Worm (Caenorhabditis elegans) whole organism, L4/young adult: Measurements from ENCODE around the gene C34D1.4.

Source experiments
- W03F9.2 ChIP-seq: fragments of 150-350 bp; optimal IDR thresholded peaks from 2 replicates; lab custom pipeline; 2014; ENCODE audit warnings: missing biosample characterization, missing genetic modification characterization
- dao-5 ChIP-seq: sonication (generic microtip); optimal IDR thresholded peaks from 2 replicates; lab custom pipeline; 2016; ENCODE audit warnings: missing genotype, missing genetic modification characterization, moderate library complexity, missing compliant biosample characterization
- him-1 ChIP-seq: sonication (generic microtip); optimal IDR thresholded peaks from 2 replicates; lab custom pipeline; 2016; ENCODE audit warnings: missing genotype, missing genetic modification reagents, missing genetic modification characterization, missing compliant biosample characterization

DNA sequence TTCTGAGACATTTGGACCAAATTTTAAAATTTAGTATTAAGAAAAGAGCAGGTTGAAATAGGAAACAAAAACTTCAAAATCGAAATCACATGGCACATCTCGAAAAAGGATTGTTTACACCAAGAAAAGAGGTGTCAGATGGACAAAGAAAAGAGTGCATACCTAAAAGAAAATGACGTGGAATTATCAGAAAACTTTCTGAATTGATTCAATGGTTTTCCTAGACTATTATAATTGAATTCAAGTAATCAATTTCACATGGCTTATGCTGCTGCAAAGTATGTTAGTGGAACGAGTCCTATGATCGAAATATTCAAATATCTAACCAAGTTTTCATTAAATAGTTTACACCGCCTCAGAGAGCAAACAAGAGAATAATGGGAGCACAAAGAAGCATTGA lies 6.2 kb downstream of the C34D1.4 start:
- TF ChIP-seq dao-5 (no peak), him-1 (tag; lab: Kevin White, UChicago) (no peak), W03F9.2 (tag; lab: Kevin White, UChicago) (no peak)
